Fruit fly (Drosophila melanogaster) whole organism, embryonic: ENCODE measurements around the gene CG14630.

Experiments used
- B-H2 ChIP-seq: fragments of 200-800 bp; sonication (Bioruptor generic); optimal IDR thresholded peaks from 2 replicates; lab custom pipeline; 2018; ENCODE audit warnings: missing biosample characterization, mild to moderate bottlenecking, missing genetic modification characterization
- C15 ChIP-seq: fragments of 200-800 bp; sonication (Bioruptor generic); IDR thresholded peaks from 3 replicates; pipeline ENCODE4 v1.3.6; 2022; ENCODE audit warnings: missing biosample characterization, missing genetic modification characterization
- CG10543 ChIP-seq: fragments of 200-800 bp; sonication (Bioruptor generic); optimal IDR thresholded peaks from 3 replicates; lab custom pipeline; 2017; ENCODE audit warnings: missing biosample characterization, mild to moderate bottlenecking, missing genetic modification characterization, moderate library complexity
- CG11398 ChIP-seq: fragments of 200-800 bp; sonication (Bioruptor generic); optimal IDR thresholded peaks from 2 replicates; lab custom pipeline; 2016; ENCODE audit warnings: missing biosample characterization, missing genetic modification characterization
- CG12104 ChIP-seq: fragments of 200-800 bp; sonication (Bioruptor generic); optimal IDR thresholded peaks from 3 replicates; lab custom pipeline; 2016; ENCODE audit warnings: missing biosample characterization, missing genetic modification characterization
- CG15514 ChIP-seq: fragments of 200-800 bp; sonication (Bioruptor generic); optimal IDR thresholded peaks from 3 replicates; lab custom pipeline; 2017; ENCODE audit warnings: missing biosample characterization, missing genetic modification characterization, mild to moderate bottlenecking, moderate library complexity, missing genetic modification reagents
- CG1602 ChIP-seq: fragments of 200-800 bp; sonication (Bioruptor generic); optimal IDR thresholded peaks from 3 replicates; lab custom pipeline; 2016; ENCODE audit warnings: missing biosample characterization, missing genetic modification characterization
- CG16813 ChIP-seq: fragments of 200-800 bp; sonication (Bioruptor generic); IDR thresholded peaks from 3 replicates; pipeline ENCODE4 v1.3.6; 2022; ENCODE audit warnings: missing biosample characterization, missing genetic modification characterization; ENCODE audit not compliant: partially characterized antibody
- CG2712 ChIP-seq: fragments of 200-800 bp; optimal IDR thresholded peaks from 3 replicates; lab custom pipeline; 2019; ENCODE audit warnings: missing biosample characterization, mild to moderate bottlenecking, missing genetic modification characterization, moderate library complexity
- CG3065 ChIP-seq: fragments of 200-800 bp; sonication (Bioruptor generic); optimal IDR thresholded peaks from 2 replicates; lab custom pipeline; 2016; ENCODE audit warnings: missing biosample characterization, missing genetic modification characterization
- CG32532 ChIP-seq: fragments of 200-800 bp; sonication (Bioruptor generic); IDR thresholded peaks from 2 replicates; pipeline ENCODE4 v1.3.6; 2022; ENCODE audit warnings: missing biosample characterization, missing genetic modification characterization
- CG4328 ChIP-seq: fragments of 200-800 bp; sonication (Bioruptor generic); optimal IDR thresholded peaks from 3 replicates; lab custom pipeline; 2017; ENCODE audit warnings: missing biosample characterization, missing genetic modification reagents, missing genetic modification characterization
- CG4404 ChIP-seq: fragments of 200-800 bp; sonication (Bioruptor generic); IDR thresholded peaks from 2 replicates; pipeline ENCODE4 v1.3.6; 2022; ENCODE audit warnings: missing biosample characterization, missing genetic modification characterization
- CG4617 ChIP-seq: fragments of 200-800 bp; sonication (Bioruptor generic); optimal IDR thresholded peaks from 3 replicates; lab custom pipeline; 2016; ENCODE audit warnings: missing biosample characterization, missing genetic modification characterization, borderline replicate concordance
- CG6254 ChIP-seq: fragments of 200-800 bp; sonication (Bioruptor generic); optimal IDR thresholded peaks from 3 replicates; lab custom pipeline; 2017; ENCODE audit warnings: mild to moderate bottlenecking, missing biosample characterization, missing genetic modification reagents, missing genetic modification characterization
- CG6272 ChIP-seq: fragments of 200-800 bp; sonication (Bioruptor generic); IDR thresholded peaks from 2 replicates; pipeline ENCODE4 v1.3.6; 2022; ENCODE audit warnings: missing biosample characterization, missing genetic modification characterization
- CG6791 ChIP-seq: fragments of 200-800 bp; sonication (Bioruptor generic); IDR thresholded peaks from 3 replicates; pipeline ENCODE4 v1.3.6; 2022; ENCODE audit warnings: missing biosample characterization, missing genetic modification characterization; ENCODE audit not compliant: partially characterized antibody
- CG9727 ChIP-seq: fragments of 200-800 bp; sonication (Bioruptor generic); optimal IDR thresholded peaks from 3 replicates; lab custom pipeline; 2017; ENCODE audit warnings: missing biosample characterization, mild to moderate bottlenecking, missing genetic modification characterization
- Chrac-16 ChIP-seq: fragments of 200-800 bp; sonication (Bioruptor generic); optimal IDR thresholded peaks from 3 replicates; lab custom pipeline; 2016; ENCODE audit warnings: missing biosample characterization, missing genetic modification characterization
- D19A ChIP-seq: fragments of 200-800 bp; optimal IDR thresholded peaks from 3 replicates; lab custom pipeline; 2019; ENCODE audit warnings: missing biosample characterization, mild to moderate bottlenecking, missing genetic modification characterization, moderate library complexity
- Doc2 ChIP-seq: fragments of 200-800 bp; sonication (Bioruptor generic); IDR thresholded peaks from 2 replicates; pipeline ENCODE4 v1.3.6; 2022; ENCODE audit warnings: missing biosample characterization, missing genetic modification characterization
- Ets97D ChIP-seq: fragments of 200-800 bp; sonication (Bioruptor generic); optimal IDR thresholded peaks from 3 replicates; lab custom pipeline; 2016; ENCODE audit warnings: missing biosample characterization, missing genetic modification characterization
- GATAe ChIP-seq: fragments of 200-800 bp; sonication (Bioruptor generic); conservative IDR thresholded peaks from 2 replicates; pipeline ENCODE4 v1.3.6; 2022; ENCODE audit warnings: missing biosample characterization, missing genetic modification characterization
- HHEX ChIP-seq: fragments of 200-800 bp; sonication (Bioruptor generic); optimal IDR thresholded peaks from 3 replicates; lab custom pipeline; 2017; ENCODE audit warnings: missing biosample characterization, mild to moderate bottlenecking, missing genetic modification characterization, missing genetic modification reagents
- Lhr ChIP-seq: fragments of 200-800 bp; sonication (Bioruptor generic); optimal IDR thresholded peaks from 3 replicates; lab custom pipeline; 2017; ENCODE audit warnings: mild to moderate bottlenecking, missing biosample characterization, missing genetic modification reagents, missing genetic modification characterization
- Tbp ChIP-seq: fragments of >200 bp; optimal IDR thresholded peaks from 2 replicates; lab custom pipeline; 2018; ENCODE audit warnings: missing biosample characterization, missing genetic modification characterization
- bcd ChIP-seq: fragments of 200-800 bp; sonication (Bioruptor generic); optimal IDR thresholded peaks from 2 replicates; lab custom pipeline; 2017; ENCODE audit warnings: missing biosample characterization, mild to moderate bottlenecking, missing genetic modification characterization
- cg ChIP-seq: fragments of 200-800 bp; sonication (Bioruptor generic); optimal IDR thresholded peaks from 3 replicates; lab custom pipeline; 2019; ENCODE audit warnings: missing biosample characterization, mild to moderate bottlenecking, missing genetic modification characterization, moderate library complexity
- crc ChIP-seq: fragments of 200-800 bp; sonication (Bioruptor generic); optimal IDR thresholded peaks from 2 replicates; lab custom pipeline; 2016; ENCODE audit warnings: missing biosample characterization, missing genetic modification characterization
- da ChIP-seq: fragments of 200-800 bp; sonication (Bioruptor generic); optimal IDR thresholded peaks from 2 replicates; lab custom pipeline; 2016; ENCODE audit warnings: missing biosample characterization, missing genetic modification characterization
- disco-r ChIP-seq: fragments of 200-800 bp; sonication (Bioruptor generic); optimal IDR thresholded peaks from 2 replicates; lab custom pipeline; 2016; ENCODE audit warnings: missing biosample characterization, missing genetic modification characterization
- dmrt11E ChIP-seq: fragments of 200-800 bp; sonication (Bioruptor generic); optimal IDR thresholded peaks from 3 replicates; lab custom pipeline; 2018; ENCODE audit warnings: missing biosample characterization, mild to moderate bottlenecking, missing genetic modification characterization, moderate library complexity
- emc ChIP-seq: fragments of 200-800 bp; sonication (Bioruptor generic); optimal IDR thresholded peaks from 2 replicates; lab custom pipeline; 2016; ENCODE audit warnings: missing biosample characterization, missing genetic modification characterization
- grau ChIP-seq: fragments of 200-800 bp; optimal IDR thresholded peaks from 3 replicates; lab custom pipeline; 2019; ENCODE audit warnings: missing biosample characterization, mild to moderate bottlenecking, missing genetic modification characterization, moderate library complexity
- grn ChIP-seq: fragments of 200-800 bp; sonication (Bioruptor generic); optimal IDR thresholded peaks from 3 replicates; lab custom pipeline; 2017; ENCODE audit warnings: missing biosample characterization, missing genetic modification characterization
- gro ChIP-seq: fragments of 200-800 bp; sonication (Bioruptor generic); optimal IDR thresholded peaks from 2 replicates; lab custom pipeline; 2016; ENCODE audit warnings: missing biosample characterization, missing genetic modification characterization
- ind ChIP-seq: fragments of 200-800 bp; sonication (Bioruptor generic); optimal IDR thresholded peaks from 3 replicates; lab custom pipeline; 2016; ENCODE audit warnings: missing biosample characterization, missing genetic modification characterization
- kni ChIP-seq: fragments of 200-800 bp; sonication (Bioruptor generic); optimal IDR thresholded peaks from 3 replicates; lab custom pipeline; 2017; ENCODE audit warnings: mild to moderate bottlenecking, missing biosample characterization, missing genetic modification reagents, missing genetic modification characterization
- lov ChIP-seq, 2 experiments: fragments of 200-800 bp in 1 of 2; fragments of >200 bp in 1 of 2; sonication (Bioruptor generic) in 1 of 2; IDR thresholded peaks in 1 of 2; optimal IDR thresholded peaks in 1 of 2; 2 replicates in 1 of 2; 3 replicates in 1 of 2; pipeline versions ENCODE4 v1.3.6 to Lab custom; 2017 to 2022; ENCODE audit warnings: missing biosample characterization in 1 of 2, missing genetic modification characterization in 1 of 2
- nmo ChIP-seq: fragments of 200-800 bp; sonication (Bioruptor generic); optimal IDR thresholded peaks from 2 replicates; lab custom pipeline; 2018; ENCODE audit warnings: missing biosample characterization, mild to moderate bottlenecking, missing genetic modification characterization, moderate library complexity
- pnt ChIP-seq: fragments of 200-800 bp; sonication (Bioruptor generic); optimal IDR thresholded peaks from 3 replicates; lab custom pipeline; 2016; ENCODE audit warnings: missing biosample characterization, missing genetic modification characterization
- repo ChIP-seq: fragments of 200-800 bp; sonication (Bioruptor generic); optimal IDR thresholded peaks from 2 replicates; lab custom pipeline; 2016; ENCODE audit warnings: missing biosample characterization, missing genetic modification characterization
- run ChIP-seq: fragments of 200-800 bp; sonication (Bioruptor generic); optimal IDR thresholded peaks from 3 replicates; lab custom pipeline; 2018; ENCODE audit warnings: missing biosample characterization, mild to moderate bottlenecking, missing genetic modification characterization
- schlank ChIP-seq: fragments of 200-800 bp; sonication (Bioruptor generic); optimal IDR thresholded peaks from 2 replicates; lab custom pipeline; 2018; ENCODE audit warnings: missing biosample characterization, mild to moderate bottlenecking, missing genetic modification characterization
- seq ChIP-seq: fragments of 200-800 bp; sonication (Bioruptor generic); IDR thresholded peaks from 2 replicates; pipeline ENCODE4 v1.3.6; 2022; ENCODE audit warnings: missing biosample characterization, missing genetic modification characterization
- sisA ChIP-seq: fragments of 200-800 bp; sonication (Bioruptor generic); IDR thresholded peaks from 2 replicates; pipeline ENCODE4 v1.3.6; 2022; ENCODE audit warnings: missing biosample characterization, missing genetic modification characterization
- sr ChIP-seq: fragments of 200-800 bp; sonication (Bioruptor generic); IDR thresholded peaks from 3 replicates; pipeline ENCODE4 v1.3.6; 2022; ENCODE audit warnings: missing biosample characterization, missing genetic modification characterization
- tin ChIP-seq: fragments of 200-800 bp; sonication (Bioruptor generic); optimal IDR thresholded peaks from 3 replicates; lab custom pipeline; 2016; ENCODE audit warnings: missing biosample characterization, missing genetic modification characterization
- wdn ChIP-seq: fragments of 200-800 bp; sonication (Bioruptor generic); IDR thresholded peaks from 2 replicates; pipeline ENCODE4 v1.3.6; 2022; ENCODE audit warnings: missing biosample characterization, missing genetic modification characterization
- wor ChIP-seq: fragments of 200-800 bp; sonication (Bioruptor generic); IDR thresholded peaks from 2 replicates; pipeline ENCODE4 v1.3.6; 2022; ENCODE audit warnings: missing biosample characterization, missing genetic modification characterization
- zen ChIP-seq: fragments of 200-800 bp; sonication (Bioruptor generic); optimal IDR thresholded peaks from 3 replicates; lab custom pipeline; 2018; ENCODE audit warnings: missing biosample characterization, mild to moderate bottlenecking, missing genetic modification characterization, moderate library complexity

Gene CG14630

dm6 chrX:1033066-1033465 is 1.8 kb downstream of the CG14630 start (continued):
- TF ChIP-seq grn (peak; percentile 76), CG11398 (GFP tag; lab: Kevin White, UChicago) (no peak), zen (tag; lab: Kevin White, UChicago) (no peak), run (tag; lab: Kevin White, UChicago) (no peak), CG4404 (GFP tag; lab: Robert Waterston, UW) (no peak), sr (GFP tag; lab: Robert Waterston, UW) (no peak), dmrt11E (tag; lab: Kevin White, UChicago) (no peak), Tbp (GFP tag; lab: Kevin White, UChicago) (no peak), CG1602 (no peak), bcd (GFP tag; lab: Kevin White, UChicago) (no peak), sisA (GFP tag; lab: Robert Waterston, UW) (peak; percentile 17; the same call in 1 of the 2 replicates), crc (GFP tag; lab: Kevin White, UChicago) (no peak), schlank (tag; lab: Kevin White, UChicago) (no peak), lov (optimal IDR thresholded peaks at IDR 0.05; lab: Kevin White, UChicago) (no peak), lov (GFP tag; IDR thresholded peaks at IDR 0.05; lab: Robert Waterston, UW) (no peak), D19A (tag; lab: Kevin White, UChicago) (no peak), tin (GFP tag; lab: Kevin White, UChicago) (peak; percentile 18), GATAe (no peak), CG6254 (no peak), seq (no peak), CG6791 (peak; percentile 99), da (no peak), pnt (no peak), CG9727 (no peak), Ets97D (peak; percentile 45), Lhr (GFP tag; lab: Kevin White, UChicago) (no peak), cg (GFP tag; lab: Kevin White, UChicago) (no peak), Doc2 (GFP tag; lab: Robert Waterston, UW) (no peak), CG2712 (no peak), B-H2 (GFP tag; lab: Kevin White, UChicago) (peak; percentile 41), ind (GFP tag; lab: Kevin White, UChicago) (peak; percentile 27), CG3065 (GFP tag; lab: Kevin White, UChicago) (no peak), CG6272 (GFP tag; lab: Robert Waterston, UW) (peak; percentile 67; the same call in 1 of the 2 replicates), Chrac-16 (no peak), gro (no peak), HHEX (GFP tag; lab: Kevin White, UChicago) (no peak), wdn (no peak), CG16813 (GFP tag; lab: Robert Waterston, UW) (peak; percentile 98), disco-r (GFP tag; lab: Kevin White, UChicago) (no peak), nmo (GFP tag; lab: Kevin White, UChicago) (peak; percentile 45), CG15514 (peak; percentile 51), CG10543 (no peak), CG12104 (GFP tag; lab: Kevin White, UChicago) (no peak), grau (tag; lab: Kevin White, UChicago) (peak; percentile 9), emc (no peak), CG4617 (GFP tag; lab: Kevin White, UChicago) (peak; percentile 14), kni (GFP tag; lab: Kevin White, UChicago) (no peak), wor (no peak), C15 (GFP tag; lab: Robert Waterston, UW) (no peak), CG4328 (no peak), repo (GFP tag; lab: Kevin White, UChicago) (no peak), CG32532 (GFP tag; lab: Robert Waterston, UW) (peak; percentile 59; the same call in 1 of the 2 replicates)
